Worm (Caenorhabditis elegans) whole organism, L1 larva: Measurements from ENCODE around the gene del-10.
A peak's percentile ranks its signal among the peaks of the same experiment; 100 is the strongest.

Experiments
- C34B4.2 ChIP-seq: sonication (generic microtip); optimal IDR thresholded peaks from 2 replicates; lab custom pipeline; 2017; ENCODE audit warnings: mild to moderate bottlenecking, missing genetic modification characterization, missing compliant biosample characterization
- aha-1 ChIP-seq: fragments of 150-350 bp; optimal IDR thresholded peaks from 2 replicates; lab custom pipeline; 2014; ENCODE audit warnings: missing biosample characterization, missing genetic modification characterization
- ceh-8 ChIP-seq: fragments of 200-800 bp; sonication (Bioruptor generic); optimal IDR thresholded peaks from 2 replicates; lab custom pipeline; 2018; ENCODE audit warnings: mild to moderate bottlenecking, missing genetic modification characterization, moderate library complexity, missing compliant biosample characterization
- ceh-90 ChIP-seq: sonication (generic microtip); optimal IDR thresholded peaks from 2 replicates; lab custom pipeline; 2016; ENCODE audit warnings: missing genetic modification characterization, missing compliant biosample characterization
- efl-1 ChIP-seq, 4 experiments: fragments of 150-350 bp; optimal IDR thresholded peaks in 3 of 4; peaks in 1 of 4; 1 replicate in 1 of 4; 2 replicates in 3 of 4; lab custom pipeline; 2014; ENCODE audit warnings: missing biosample characterization in 2 of 4, missing genetic modification characterization in 2 of 4, missing genetic modification reagents in 2 of 4
- elt-2 ChIP-seq: sonication (generic microtip); optimal IDR thresholded peaks from 2 replicates; lab custom pipeline; 2016; ENCODE audit warnings: missing genetic modification characterization, mild to moderate bottlenecking, inconsistent platforms, missing compliant biosample characterization, missing genetic modification reagents
- ets-5 ChIP-seq: fragments of 200-800 bp; sonication (Bioruptor generic); IDR thresholded peaks from 2 replicates; pipeline ENCODE4 v1.3.6; 2022; ENCODE audit warnings: missing genetic modification characterization, missing compliant biosample characterization
- hlh-17 ChIP-seq: fragments of 200-800 bp; sonication (Bioruptor generic); optimal IDR thresholded peaks from 2 replicates; lab custom pipeline; 2018; ENCODE audit warnings: missing genetic modification characterization, mild to moderate bottlenecking, missing compliant biosample characterization, moderate library complexity, borderline replicate concordance
- irx-1 ChIP-seq: sonication (generic microtip); optimal IDR thresholded peaks from 2 replicates; lab custom pipeline; 2016; ENCODE audit warnings: missing genetic modification characterization, missing compliant biosample characterization
- jun-1 ChIP-seq: fragments of 150-350 bp; optimal IDR thresholded peaks from 2 replicates; lab custom pipeline; 2014; ENCODE audit warnings: missing biosample characterization, missing genetic modification reagents, missing genetic modification characterization
- lin-13 ChIP-seq: fragments of 150-350 bp; optimal IDR thresholded peaks from 2 replicates; lab custom pipeline; 2014; ENCODE audit warnings: missing biosample characterization, missing genetic modification reagents, missing genetic modification characterization
- lin-14 ChIP-seq: fragments of 200-800 bp; sonication (Bioruptor generic); optimal IDR thresholded peaks from 2 replicates; lab custom pipeline; 2018; ENCODE audit warnings: mild to moderate bottlenecking, missing genetic modification characterization, moderate library complexity, missing compliant biosample characterization
- lin-15B ChIP-seq: fragments of 150-350 bp; sonication (generic microtip); optimal IDR thresholded peaks from 3 replicates; lab custom pipeline; 2014; ENCODE audit warnings: missing biosample characterization, missing genetic modification characterization
- lin-35 ChIP-seq, 2 experiments: fragments of 150-350 bp; optimal IDR thresholded peaks; 2 replicates each; lab custom pipeline; 2014; ENCODE audit warnings: missing biosample characterization in 2 of 2, missing genetic modification characterization in 2 of 2, missing genetic modification reagents in 2 of 2
- lin-39 ChIP-seq: fragments of 150-350 bp; optimal IDR thresholded peaks from 2 replicates; lab custom pipeline; 2014; ENCODE audit warnings: missing biosample characterization, missing genetic modification reagents, missing genetic modification characterization
- mdl-1 ChIP-seq, 2 experiments: fragments of 150-350 bp; optimal IDR thresholded peaks; 2 replicates each; lab custom pipeline; 2014 to 2017; ENCODE audit warnings: missing biosample characterization in 2 of 2, missing genetic modification characterization in 2 of 2, inconsistent platforms in 1 of 2
- nhr-11 ChIP-seq: fragments of 150-350 bp; optimal IDR thresholded peaks from 2 replicates; lab custom pipeline; 2014; ENCODE audit warnings: missing biosample characterization, missing genetic modification characterization
- nhr-237 ChIP-seq: fragments of 150-350 bp; optimal IDR thresholded peaks from 2 replicates; lab custom pipeline; 2014; ENCODE audit warnings: missing biosample characterization, missing genetic modification characterization
- nhr-71 ChIP-seq: sonication (generic microtip); optimal IDR thresholded peaks from 2 replicates; lab custom pipeline; 2016; ENCODE audit warnings: mild to moderate bottlenecking, missing genetic modification characterization, moderate library complexity, missing compliant biosample characterization
- nhr-76 ChIP-seq: sonication (generic microtip); optimal IDR thresholded peaks from 2 replicates; lab custom pipeline; 2017; ENCODE audit warnings: missing biosample characterization, missing genetic modification characterization
- pag-3 ChIP-seq: sonication (generic microtip); optimal IDR thresholded peaks from 2 replicates; lab custom pipeline; 2017; ENCODE audit warnings: missing genetic modification characterization, mild to moderate bottlenecking, missing compliant biosample characterization, antibody characterized with exemption, borderline replicate concordance; ENCODE audit not compliant: insufficient read depth
- pqm-1 ChIP-seq: sonication (generic microtip); optimal IDR thresholded peaks from 3 replicates; lab custom pipeline; 2017; ENCODE audit warnings: missing biosample characterization, missing genetic modification characterization
- rnt-1 ChIP-seq: sonication (generic microtip); optimal IDR thresholded peaks from 2 replicates; lab custom pipeline; 2016; ENCODE audit warnings: mild to moderate bottlenecking, missing genetic modification characterization, moderate library complexity, missing compliant biosample characterization
- swsn-7 ChIP-seq: sonication (generic microtip); optimal IDR thresholded peaks from 2 replicates; lab custom pipeline; 2016; ENCODE audit warnings: missing genetic modification characterization, missing compliant biosample characterization
- tbx-2 ChIP-seq: sonication (generic microtip); optimal IDR thresholded peaks from 2 replicates; lab custom pipeline; 2016; ENCODE audit warnings: missing genetic modification characterization, missing compliant biosample characterization
- tlp-1 ChIP-seq: fragments of 150-350 bp; optimal IDR thresholded peaks from 2 replicates; lab custom pipeline; 2014; ENCODE audit warnings: missing biosample characterization, missing genetic modification characterization
- unc-130 ChIP-seq: fragments of 150-350 bp; optimal IDR thresholded peaks from 2 replicates; lab custom pipeline; 2017; ENCODE audit warnings: missing biosample characterization, missing genetic modification characterization, inconsistent platforms
- unc-62 ChIP-seq: fragments of 150-350 bp; optimal IDR thresholded peaks from 2 replicates; lab custom pipeline; 2014; ENCODE audit warnings: missing biosample characterization, missing genetic modification reagents, missing genetic modification characterization
- unc-98 ChIP-seq: fragments of 200-800 bp; sonication (Bioruptor generic); IDR thresholded peaks from 2 replicates; pipeline ENCODE4 v1.3.6; 2022; ENCODE audit warnings: missing genetic modification characterization, missing compliant biosample characterization
- xbp-1 ChIP-seq: sonication (generic microtip); optimal IDR thresholded peaks from 2 replicates; lab custom pipeline; 2016; ENCODE audit warnings: missing genetic modification characterization, missing compliant biosample characterization
- ztf-11 ChIP-seq, 2 experiments: sonication (generic microtip); optimal IDR thresholded peaks; 2 replicates each; lab custom pipeline; 2016 to 2017; ENCODE audit warnings: missing genetic modification characterization in 2 of 2, missing biosample characterization in 1 of 2, missing compliant biosample characterization in 1 of 2

Gene del-10

DNA sequence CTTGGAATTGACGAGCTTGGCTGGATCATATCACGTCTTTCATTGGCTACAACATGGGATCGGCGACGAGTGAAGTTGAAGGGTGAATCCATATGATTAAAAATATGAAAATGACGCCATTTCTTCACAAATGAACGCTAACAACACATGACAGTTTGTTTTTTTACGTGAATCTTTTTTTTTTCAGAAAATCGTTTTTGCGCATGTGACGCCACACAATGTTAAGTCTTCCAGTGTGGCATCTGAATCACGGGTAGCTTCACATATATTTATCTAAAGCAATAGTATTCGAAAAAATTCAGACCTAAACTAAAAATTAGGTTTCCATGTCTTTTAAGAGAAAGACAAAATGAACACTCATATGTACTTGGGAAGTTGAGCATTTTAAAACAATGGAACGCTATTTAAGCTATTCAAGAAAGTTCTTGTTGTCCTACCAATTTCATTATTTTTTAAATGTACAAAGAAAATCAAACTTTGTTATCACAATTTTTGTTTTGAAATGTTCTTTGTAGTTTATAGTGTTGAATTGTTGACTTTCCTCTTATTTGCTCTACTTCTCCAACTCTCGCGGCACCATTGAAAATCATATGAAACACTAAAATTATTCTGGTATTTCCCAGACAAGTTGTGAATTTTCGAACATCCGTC is 3.1 kb upstream of the del-10 start, which contains the start of the genes lido-16 and plpp-1.2:
lido-16 (minus strand) TSS at position 101 of the 651 bp plus-strand sequence.
plpp-1.2 (plus strand) TSS at position 601 of the 651 bp plus-strand sequence.
- TF ChIP-seq ceh-90 (no peak), C34B4.2 (tag; lab: Kevin White, UChicago) (no peak), tbx-2 (no peak), lin-39 (tag; lab: Kevin White, UChicago) (no peak), mdl-1 (tag; optimal IDR thresholded peaks at IDR 0.05; lab: Kevin White, UChicago) (no peak)

DNA sequence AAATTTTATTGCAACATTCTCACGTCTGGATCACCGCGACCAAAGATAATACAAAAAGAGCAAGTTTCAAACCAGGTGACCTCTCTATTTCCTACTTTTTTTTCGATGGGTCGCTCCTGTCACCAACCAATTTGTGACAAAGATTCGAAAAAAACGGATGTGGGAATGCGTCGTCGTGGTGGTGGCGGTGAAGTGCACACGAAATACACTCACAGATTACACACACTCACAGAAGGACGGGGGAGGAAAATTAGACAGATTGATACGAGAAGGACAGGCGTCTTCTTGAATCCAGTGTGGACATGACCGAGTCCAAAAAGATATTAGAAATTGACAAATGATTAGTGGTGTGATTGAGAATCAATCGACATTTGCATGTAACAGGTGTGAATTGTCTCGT is 837 bp upstream of the del-10 start:
- TF ChIP-seq lin-14, result peak; percentile 65
- no peak for TF ChIP-seq efl-1 (optimal IDR thresholded peaks at IDR 0.05; lab: Kevin White, UChicago)
- TF ChIP-seq efl-1 (GFP tag; optimal IDR thresholded peaks at IDR 0.05 in 1 of 2; lab: Kevin White, UChicago), result peak in 1 of 2 experiments; percentile 81
- no peak for TF ChIP-seq nhr-11 (tag; lab: Kevin White, UChicago)
- no peak for TF ChIP-seq lin-13
- TF ChIP-seq xbp-1 (tag; lab: Kevin White, UChicago), result no peak
- no peak for TF ChIP-seq aha-1 (tag; lab: Kevin White, UChicago)
- no peak for TF ChIP-seq pqm-1
- no peak for TF ChIP-seq unc-62
- no peak for TF ChIP-seq lin-15B (tag; lab: Kevin White, UChicago)
- TF ChIP-seq nhr-76 (tag; lab: Kevin White, UChicago), result no peak
- no peak for TF ChIP-seq tlp-1 (tag; lab: Kevin White, UChicago)
- peak; percentile 67 for TF ChIP-seq rnt-1 (tag; lab: Kevin White, UChicago)
- peak; percentile 19 for TF ChIP-seq unc-130 (tag; lab: Kevin White, UChicago)
- no peak for TF ChIP-seq ets-5
- peak; percentile 21 for TF ChIP-seq nhr-71 (tag; lab: Kevin White, UChicago)
- TF ChIP-seq ceh-8 (GFP tag; lab: Kevin White, UChicago), result no peak

DNA sequence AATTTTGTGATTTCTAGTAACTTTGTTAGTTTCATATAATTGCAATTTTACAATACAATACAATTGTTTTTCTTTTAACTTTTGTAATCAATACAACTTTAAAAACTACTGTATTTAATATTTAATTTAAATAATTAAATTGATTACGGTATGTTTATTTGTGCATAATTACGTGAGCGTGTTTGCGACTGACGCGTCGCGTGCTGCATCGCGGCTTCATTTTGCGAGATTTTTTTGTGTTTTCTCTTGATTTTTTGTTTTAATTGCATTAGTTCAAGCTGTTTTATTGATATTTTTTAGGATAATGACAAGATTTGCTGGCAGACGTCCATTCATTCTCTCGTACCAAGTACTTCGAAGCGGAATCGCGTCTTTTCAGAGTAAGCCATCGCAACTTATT is 5.3 kb downstream of the del-10 start, which contains the start of gene T28D9.4:
T28D9.4 (plus strand) TSS at position 301 of the 400 bp plus-strand sequence.
- no peak for TF ChIP-seq pag-3 (tag; lab: Kevin White, UChicago)

DNA sequence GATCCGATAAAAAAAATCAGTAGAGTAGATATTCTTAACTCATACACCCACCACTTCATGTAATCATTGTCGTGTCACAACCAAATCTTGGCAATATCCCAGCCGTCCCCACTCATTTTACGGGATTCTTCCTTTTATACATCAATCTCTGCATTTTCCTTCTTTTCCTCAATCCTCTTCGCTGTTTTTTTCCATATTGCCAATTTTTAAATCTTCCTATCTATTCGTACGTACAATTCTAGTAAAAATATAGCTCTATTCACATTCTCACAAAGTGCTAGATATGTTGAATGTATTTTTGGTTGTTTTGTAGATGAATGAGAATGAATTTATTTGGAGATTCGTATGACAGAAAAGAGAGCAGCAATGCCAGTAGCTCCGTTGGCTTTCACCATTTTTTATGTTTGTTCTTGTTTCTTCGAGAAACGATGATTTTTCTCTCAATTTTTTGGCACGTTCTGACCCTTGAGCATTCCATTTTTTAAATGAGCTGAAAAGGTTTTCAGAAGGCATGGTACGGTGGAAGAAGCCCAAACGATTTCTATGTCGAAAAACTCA is 6.7 kb downstream of the del-10 start, which contains the start of gene T28D9.16:
T28D9.16 (plus strand) TSS at position 508 of the 558 bp plus-strand sequence.
- TF ChIP-seq unc-62 (no peak), irx-1 (tag; lab: Kevin White, UChicago) (no peak), elt-2 (tag; lab: Kevin White, UChicago) (no peak)

DNA sequence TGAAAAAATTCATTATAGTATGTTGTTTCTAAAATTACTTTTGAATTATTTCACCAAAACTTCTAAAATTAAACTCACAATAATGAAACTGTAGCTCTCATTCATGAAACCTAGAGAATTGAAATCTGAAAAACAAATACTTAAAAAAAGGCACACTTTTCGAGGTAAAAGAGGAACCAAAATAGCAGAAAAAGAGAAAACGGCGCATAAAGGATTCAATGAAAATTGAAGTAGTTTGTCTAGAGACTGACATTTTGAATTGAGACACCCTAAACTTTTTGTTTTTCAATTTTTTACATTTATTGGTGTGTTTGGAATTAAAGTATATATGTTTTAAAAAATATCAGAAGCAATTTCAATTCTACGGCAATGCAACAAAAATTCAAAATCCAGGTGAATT is 10.9 kb downstream of the del-10 start, which contains the start of gene dgk-5:
dgk-5 (minus strand) TSS at position 101 of the 400 bp plus-strand sequence.
- TF ChIP-seq unc-98 (no peak), hlh-17 (GFP tag; lab: Kevin White, UChicago) (no peak), swsn-7 (tag; lab: Kevin White, UChicago) (no peak), jun-1 (tag; lab: Kevin White, UChicago) (no peak), nhr-237 (tag; lab: Kevin White, UChicago) (no peak), lin-35 (GFP tag; optimal IDR thresholded peaks at IDR 0.05; lab: Kevin White, UChicago) (no peak), ztf-11 (tag; optimal IDR thresholded peaks at IDR 0.05; lab: Kevin White, UChicago) (no peak)
